Worm (Caenorhabditis elegans) whole organism, L1 larva: ENCODE data around the gene F38A1.6.

ENCODE experiments used
- lin-14 ChIP-seq: fragments of 200-800 bp; sonication (Bioruptor generic); optimal IDR thresholded peaks from 2 replicates; lab custom pipeline; 2018; ENCODE audit warnings: mild to moderate bottlenecking, missing genetic modification characterization, moderate library complexity, missing compliant biosample characterization
- mef-2 ChIP-seq: fragments of 150-350 bp; optimal IDR thresholded peaks from 2 replicates; lab custom pipeline; 2014; ENCODE audit warnings: missing biosample characterization, missing genetic modification characterization
- nhr-76 ChIP-seq: sonication (generic microtip); optimal IDR thresholded peaks from 2 replicates; lab custom pipeline; 2017; ENCODE audit warnings: missing biosample characterization, missing genetic modification characterization
- unc-62 ChIP-seq: fragments of 150-350 bp; optimal IDR thresholded peaks from 2 replicates; lab custom pipeline; 2014; ENCODE audit warnings: missing biosample characterization, missing genetic modification reagents, missing genetic modification characterization
- xbp-1 ChIP-seq: sonication (generic microtip); optimal IDR thresholded peaks from 2 replicates; lab custom pipeline; 2016; ENCODE audit warnings: missing genetic modification characterization, missing compliant biosample characterization
- ztf-11 ChIP-seq, 2 experiments: sonication (generic microtip); optimal IDR thresholded peaks; 2 replicates each; lab custom pipeline; 2016 to 2017; ENCODE audit warnings: missing genetic modification characterization in 2 of 2, missing biosample characterization in 1 of 2, missing compliant biosample characterization in 1 of 2

DNA sequence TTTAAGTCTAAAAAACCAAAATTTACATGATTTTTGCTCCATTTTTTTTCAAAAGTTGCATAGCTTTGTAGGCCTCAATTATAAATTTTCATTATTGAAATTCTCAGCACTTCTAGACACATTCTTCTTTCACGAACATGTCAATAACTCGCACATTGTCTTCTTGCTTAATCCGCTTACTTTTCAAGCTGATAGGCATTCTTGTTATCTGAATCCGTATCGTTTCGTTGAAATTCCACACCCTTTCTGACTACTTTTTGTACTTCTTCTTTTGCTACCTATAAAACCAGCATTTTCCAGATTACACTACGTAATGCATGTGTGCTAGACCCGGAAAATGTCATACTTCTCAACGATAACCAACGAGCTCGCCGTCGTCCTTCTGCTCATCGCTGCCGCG, 35.4 kb upstream of the F38A1.6 start, which contains the start of gene W09G12.9:
- TF ChIP-seq nhr-76 (tag; lab: Kevin White, UChicago) (no peak), lin-14 (GFP tag; lab: Kevin White, UChicago) (no peak), mef-2 (tag; lab: Kevin White, UChicago) (no peak), ztf-11 (tag; optimal IDR thresholded peaks at IDR 0.05; lab: Kevin White, UChicago) (no peak), xbp-1 (tag; lab: Kevin White, UChicago) (no peak), unc-62 (no peak)
